Worm (Caenorhabditis elegans) whole organism, young adult: ENCODE measurements around the gene hip-1.

Source experiments
- B0261.1 ChIP-seq: sonication (generic microtip); optimal IDR thresholded peaks from 2 replicates; lab custom pipeline; 2016; ENCODE audit warnings: mild to moderate bottlenecking, missing genetic modification characterization, moderate library complexity, missing compliant biosample characterization
- C06A6.2 ChIP-seq: fragments of 200-800 bp; sonication (Bioruptor generic); conservative IDR thresholded peaks from 2 replicates; pipeline ENCODE4 v1.3.6; 2022; ENCODE audit warnings: missing genetic modification characterization, missing compliant biosample characterization
- C17E4.6 ChIP-seq: fragments of 200-800 bp; sonication (Bioruptor generic); IDR thresholded peaks from 2 replicates; pipeline ENCODE4 v1.3.6; 2022; ENCODE audit warnings: missing genetic modification reagents, missing genetic modification characterization, missing compliant biosample characterization
- D2030.7 ChIP-seq: fragments of 200-800 bp; sonication (Bioruptor generic); IDR thresholded peaks from 2 replicates; pipeline ENCODE4 v1.3.6; 2022; ENCODE audit warnings: missing genetic modification reagents, missing genetic modification characterization, missing compliant biosample characterization
- F33H1.4 ChIP-seq: fragments of 200-800 bp; sonication (Bioruptor generic); IDR thresholded peaks from 2 replicates; pipeline ENCODE4 v1.3.6; 2022; ENCODE audit warnings: missing genetic modification reagents, missing genetic modification characterization, missing compliant biosample characterization
- F52B5.7 ChIP-seq: sonication (generic microtip); optimal IDR thresholded peaks from 2 replicates; lab custom pipeline; 2016; ENCODE audit warnings: mild to moderate bottlenecking, missing genetic modification characterization, missing compliant biosample characterization
- K11D2.4 ChIP-seq: fragments of 200-800 bp; sonication (Bioruptor generic); IDR thresholded peaks from 2 replicates; pipeline ENCODE4 v1.3.6; 2022; ENCODE audit warnings: missing genetic modification reagents, missing genetic modification characterization, missing compliant biosample characterization
- K12H6.12 ChIP-seq: fragments of 200-800 bp; sonication (Bioruptor generic); optimal IDR thresholded peaks from 2 replicates; lab custom pipeline; 2018; ENCODE audit warnings: mild to moderate bottlenecking, missing genetic modification characterization, missing compliant biosample characterization
- Y53F4B.3 ChIP-seq: fragments of 200-800 bp; sonication (Bioruptor generic); IDR thresholded peaks from 2 replicates; pipeline ENCODE4 v1.3.6; 2022; ENCODE audit warnings: missing genetic modification reagents, missing genetic modification characterization, missing compliant biosample characterization
- Y53G8AR.9 ChIP-seq: fragments of 200-800 bp; sonication (Bioruptor generic); conservative IDR thresholded peaks from 2 replicates; pipeline ENCODE4 v1.3.6; 2022; ENCODE audit warnings: missing genetic modification reagents, missing genetic modification characterization, missing compliant biosample characterization
- Y79H2A.3 ChIP-seq: fragments of 200-800 bp; sonication (Bioruptor generic); conservative IDR thresholded peaks from 2 replicates; pipeline ENCODE4 v1.3.6; 2022; ENCODE audit warnings: missing genetic modification reagents, missing genetic modification characterization, missing compliant biosample characterization
- akir-1 ChIP-seq: fragments of 200-800 bp; sonication (Bioruptor generic); optimal IDR thresholded peaks from 2 replicates; lab custom pipeline; 2018; ENCODE audit warnings: mild to moderate bottlenecking, missing genetic modification characterization, moderate library complexity, missing compliant biosample characterization
- aptf-2 ChIP-seq: fragments of 200-800 bp; sonication (Bioruptor generic); conservative IDR thresholded peaks from 2 replicates; pipeline ENCODE4 v1.3.6; 2022; ENCODE audit warnings: missing genetic modification reagents, missing genetic modification characterization, missing compliant biosample characterization
- ccch-3 ChIP-seq: fragments of 200-800 bp; sonication (Bioruptor generic); optimal IDR thresholded peaks from 2 replicates; lab custom pipeline; 2018; ENCODE audit warnings: mild to moderate bottlenecking, missing genetic modification characterization, missing compliant biosample characterization
- cebp-1 ChIP-seq, 2 experiments: fragments of 200-800 bp in 1 of 2; sonication (Bioruptor generic) in 1 of 2; sonication (generic microtip) in 1 of 2; IDR thresholded peaks in 1 of 2; optimal IDR thresholded peaks in 1 of 2; 2 replicates each; pipeline versions ENCODE4 v1.3.6 to Lab custom; 2017 to 2022; ENCODE audit warnings: missing compliant biosample characterization in 2 of 2, missing genetic modification characterization in 2 of 2, mild to moderate bottlenecking in 1 of 2, missing genetic modification reagents in 1 of 2, moderate library complexity in 1 of 2
- ceh-27 ChIP-seq: fragments of 200-800 bp; sonication (Bioruptor generic); optimal IDR thresholded peaks from 2 replicates; lab custom pipeline; 2018; ENCODE audit warnings: mild to moderate bottlenecking, missing genetic modification characterization, moderate library complexity, missing compliant biosample characterization
- ceh-58 ChIP-seq: fragments of 200-800 bp; sonication (Bioruptor generic); IDR thresholded peaks from 2 replicates; pipeline ENCODE4 v1.3.6; 2022; ENCODE audit warnings: missing genetic modification characterization, missing compliant biosample characterization
- ceh-79 ChIP-seq: sonication (generic microtip); optimal IDR thresholded peaks from 2 replicates; lab custom pipeline; 2017; ENCODE audit warnings: mild to moderate bottlenecking, missing genetic modification characterization, missing compliant biosample characterization
- dox-1 ChIP-seq: fragments of 200-800 bp; sonication (Bioruptor generic); IDR thresholded peaks from 2 replicates; pipeline ENCODE4 v1.3.6; 2022; ENCODE audit warnings: missing genetic modification reagents, missing genetic modification characterization, missing compliant biosample characterization
- dpff-1 ChIP-seq: sonication (generic microtip); optimal IDR thresholded peaks from 2 replicates; lab custom pipeline; 2017; ENCODE audit warnings: mild to moderate bottlenecking, missing genetic modification characterization, missing compliant biosample characterization
- efl-1 ChIP-seq: fragments of 150-350 bp; optimal IDR thresholded peaks from 2 replicates; lab custom pipeline; 2014; ENCODE audit warnings: missing biosample characterization, missing genetic modification reagents, missing genetic modification characterization
- him-1 ChIP-seq: sonication (generic microtip); optimal IDR thresholded peaks from 2 replicates; lab custom pipeline; 2016; ENCODE audit warnings: missing genotype, missing genetic modification reagents, missing genetic modification characterization, missing compliant biosample characterization
- hmg-1.2 ChIP-seq: fragments of 200-800 bp; sonication (Bioruptor generic); IDR thresholded peaks from 2 replicates; pipeline ENCODE4 v1.3.6; 2022; ENCODE audit warnings: missing genetic modification reagents, missing genetic modification characterization, missing compliant biosample characterization
- lin-26 ChIP-seq: fragments of 200-800 bp; sonication (Bioruptor generic); IDR thresholded peaks from 2 replicates; pipeline ENCODE4 v1.3.6; 2022; ENCODE audit warnings: missing genetic modification reagents, missing genetic modification characterization, missing compliant biosample characterization
- lin-35 ChIP-seq, 3 experiments: fragments of 150-350 bp in 2 of 3; sonication (generic microtip) in 1 of 3; optimal IDR thresholded peaks; 2 replicates each; lab custom pipeline; 2014 to 2018; ENCODE audit warnings: missing biosample characterization in 3 of 3, missing genetic modification characterization in 3 of 3, missing genetic modification reagents in 3 of 3
- lin-40 ChIP-seq: sonication (generic microtip); optimal IDR thresholded peaks from 2 replicates; lab custom pipeline; 2016; ENCODE audit warnings: missing genetic modification characterization, mild to moderate bottlenecking, missing compliant biosample characterization, missing genotype, missing genetic modification reagents
- lin-54 ChIP-seq: fragments of 200-800 bp; sonication (Bioruptor generic); optimal IDR thresholded peaks from 2 replicates; lab custom pipeline; 2018; ENCODE audit warnings: mild to moderate bottlenecking, missing genetic modification characterization, missing compliant biosample characterization
- lir-1 ChIP-seq: fragments of 200-800 bp; sonication (Bioruptor generic); conservative IDR thresholded peaks from 2 replicates; pipeline ENCODE4 v1.3.6; 2022; ENCODE audit warnings: missing genetic modification reagents, missing genetic modification characterization, missing compliant biosample characterization
- lsl-1 ChIP-seq: fragments of 200-800 bp; sonication (Bioruptor generic); optimal IDR thresholded peaks from 2 replicates; lab custom pipeline; 2018; ENCODE audit warnings: mild to moderate bottlenecking, missing genetic modification characterization, moderate library complexity, missing compliant biosample characterization
- lsy-27 ChIP-seq: sonication (generic microtip); optimal IDR thresholded peaks from 2 replicates; lab custom pipeline; 2017; ENCODE audit warnings: missing genetic modification characterization, mild to moderate bottlenecking, missing compliant biosample characterization, antibody characterized with exemption, missing genotype, borderline replicate concordance; ENCODE audit not compliant: insufficient read depth
- madf-6 ChIP-seq: fragments of 200-800 bp; sonication (Bioruptor generic); IDR thresholded peaks from 2 replicates; pipeline ENCODE4 v1.3.6; 2022; ENCODE audit warnings: missing genetic modification reagents, missing genetic modification characterization, missing compliant biosample characterization
- mcd-1 ChIP-seq: fragments of 200-800 bp; sonication (Bioruptor generic); IDR thresholded peaks from 2 replicates; pipeline ENCODE4 v1.3.6; 2022; ENCODE audit warnings: missing genetic modification reagents, missing genetic modification characterization, missing compliant biosample characterization
- nfya-1 ChIP-seq: sonication (generic microtip); optimal IDR thresholded peaks from 2 replicates; lab custom pipeline; 2017; ENCODE audit warnings: antibody characterized with exemption, missing compliant biosample characterization, missing genetic modification characterization, borderline replicate concordance; ENCODE audit not compliant: insufficient read depth
- nfya-2 ChIP-seq: fragments of 200-800 bp; sonication (Bioruptor generic); IDR thresholded peaks from 2 replicates; pipeline ENCODE4 v1.3.6; 2022; ENCODE audit warnings: missing genetic modification reagents, missing genetic modification characterization, missing compliant biosample characterization
- nfyb-1 ChIP-seq: fragments of 200-800 bp; sonication (Bioruptor generic); IDR thresholded peaks from 2 replicates; pipeline ENCODE4 v1.3.6; 2022; ENCODE audit warnings: missing genetic modification reagents, missing genetic modification characterization, missing compliant biosample characterization
- nhr-120 ChIP-seq: fragments of 200-800 bp; sonication (Bioruptor generic); IDR thresholded peaks from 2 replicates; pipeline ENCODE4 v1.3.6; 2022; ENCODE audit warnings: missing genetic modification characterization, missing compliant biosample characterization
- nhr-27 ChIP-seq: fragments of 200-800 bp; sonication (Bioruptor generic); optimal IDR thresholded peaks from 2 replicates; lab custom pipeline; 2018; ENCODE audit warnings: mild to moderate bottlenecking, missing genetic modification characterization, moderate library complexity, missing compliant biosample characterization
- nhr-90 ChIP-seq: sonication (generic microtip); optimal IDR thresholded peaks from 2 replicates; lab custom pipeline; 2016; ENCODE audit warnings: missing genotype, mild to moderate bottlenecking, missing genetic modification characterization, missing compliant biosample characterization
- rec-8 ChIP-seq, 2 experiments: sonication (generic microtip); optimal IDR thresholded peaks; 2 replicates each; lab custom pipeline; 2016; ENCODE audit warnings: mild to moderate bottlenecking in 2 of 2, missing genetic modification characterization in 2 of 2, missing genetic modification reagents in 2 of 2, missing genotype in 2 of 2, missing biosample characterization in 1 of 2, missing compliant biosample characterization in 1 of 2, moderate library complexity in 1 of 2
- repo-1 ChIP-seq: sonication (generic microtip); optimal IDR thresholded peaks from 2 replicates; lab custom pipeline; 2017; ENCODE audit warnings: mild to moderate bottlenecking, missing genetic modification characterization, missing compliant biosample characterization
- sdz-38 ChIP-seq: sonication (generic microtip); optimal IDR thresholded peaks from 2 replicates; lab custom pipeline; 2016; ENCODE audit warnings: missing genotype, missing genetic modification characterization, missing compliant biosample characterization
- snpc-1.1 ChIP-seq: sonication (generic microtip); optimal IDR thresholded peaks from 2 replicates; lab custom pipeline; 2017; ENCODE audit warnings: missing genetic modification characterization, mild to moderate bottlenecking, missing compliant biosample characterization, antibody characterized with exemption, moderate library complexity, missing genotype, missing genetic modification reagents; ENCODE audit not compliant: insufficient read depth
- xnd-1 ChIP-seq: sonication (generic microtip); optimal IDR thresholded peaks from 2 replicates; lab custom pipeline; 2016; ENCODE audit warnings: missing genotype, missing genetic modification reagents, missing genetic modification characterization, missing compliant biosample characterization
- zfh-2 ChIP-seq: fragments of 200-800 bp; sonication (Bioruptor generic); conservative IDR thresholded peaks from 2 replicates; pipeline ENCODE4 v1.3.6; 2022; ENCODE audit warnings: missing genetic modification reagents, missing genetic modification characterization, missing compliant biosample characterization
- ztf-22 ChIP-seq: fragments of 200-800 bp; sonication (Bioruptor generic); optimal IDR thresholded peaks from 2 replicates; lab custom pipeline; 2018; ENCODE audit warnings: mild to moderate bottlenecking, missing genetic modification characterization, moderate library complexity, missing compliant biosample characterization
- ztf-26 ChIP-seq: sonication (generic microtip); optimal IDR thresholded peaks from 2 replicates; lab custom pipeline; 2017; ENCODE audit warnings: missing genetic modification characterization, missing compliant biosample characterization

hip-1 gene

DNA sequence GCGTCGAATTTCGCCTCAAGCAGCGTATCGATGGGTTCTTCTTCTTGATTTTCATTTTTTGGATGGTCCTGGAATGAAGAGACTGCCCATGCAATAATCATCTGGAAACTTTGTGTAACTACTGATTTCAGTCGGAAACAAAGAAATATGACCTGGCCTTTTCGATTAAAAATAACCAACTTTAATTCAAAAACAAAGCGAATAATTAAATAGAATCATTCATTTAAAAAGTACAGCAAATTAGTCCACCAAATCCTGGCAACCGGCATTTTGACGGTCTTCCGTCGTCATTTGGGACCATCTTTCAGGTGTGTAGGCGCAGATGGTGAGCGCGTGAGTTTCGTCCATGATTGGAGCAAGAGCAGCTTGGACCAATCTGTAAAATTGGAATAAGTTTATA, 19.3 kb upstream of the hip-1 start, which contains the start of gene acbp-5:
Gene acbp-5 (minus strand): TSS at position 101 of the 400 bp plus-strand sequence.
- TF ChIP-seq ztf-22 (GFP tag; lab: Kevin White, UChicago) (no peak), C17E4.6 (GFP tag; lab: Robert Waterston, UW) (no peak), K11D2.4 (GFP tag; lab: Robert Waterston, UW) (no peak), C06A6.2 (GFP tag; lab: Robert Waterston, UW) (no peak), lin-35 (GFP tag; optimal IDR thresholded peaks at IDR 0.05; lab: Kevin White, UChicago) (no peak), Y53G8AR.9 (GFP tag; lab: Robert Waterston, UW) (no peak), lin-54 (no peak), ceh-58 (GFP tag; lab: Robert Waterston, UW) (no peak), lin-40 (tag; lab: Kevin White, UChicago) (no peak), nfya-1 (tag; lab: Kevin White, UChicago) (no peak), repo-1 (tag; lab: Kevin White, UChicago) (no peak), lsy-27 (tag; lab: Kevin White, UChicago) (no peak), hmg-1.2 (GFP tag; lab: Robert Waterston, UW) (no peak), lin-26 (GFP tag; lab: Robert Waterston, UW) (no peak), nhr-27 (tag; lab: Kevin White, UChicago) (no peak)

DNA sequence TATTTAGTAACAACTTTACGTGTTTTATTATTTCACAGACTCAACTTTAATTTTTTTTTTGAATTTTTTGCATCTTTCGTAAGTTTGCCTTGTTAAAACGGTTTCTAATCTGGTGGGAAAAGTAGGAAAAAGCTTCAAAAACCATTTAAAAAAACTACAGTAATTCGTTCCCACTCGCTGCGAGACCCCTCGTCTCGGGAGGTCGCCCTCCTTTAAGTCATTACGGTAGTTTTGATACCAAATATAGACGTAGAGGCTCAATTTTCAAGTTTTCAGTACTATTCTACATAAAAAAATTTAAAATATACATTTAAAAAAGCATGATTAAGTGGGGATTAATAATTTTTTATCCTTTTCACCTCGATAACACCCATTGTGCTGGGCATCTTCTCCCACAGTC, 18.6 kb upstream of the hip-1 start:
- TF ChIP-seq ztf-26 (tag; lab: Kevin White, UChicago) (no peak), akir-1 (no peak), F33H1.4 (GFP tag; lab: Robert Waterston, UW) (peak; percentile 57), him-1 (tag; lab: Kevin White, UChicago) (no peak), B0261.1 (tag; lab: Kevin White, UChicago) (no peak), cebp-1 (GFP tag; IDR thresholded peaks at IDR 0.05; lab: Robert Waterston, UW) (no peak), cebp-1 (tag; optimal IDR thresholded peaks at IDR 0.05; lab: Kevin White, UChicago) (no peak), sdz-38 (no peak), ceh-58 (GFP tag; lab: Robert Waterston, UW) (no peak), xnd-1 (peak; percentile 53), nhr-27 (tag; lab: Kevin White, UChicago) (no peak), ceh-79 (tag; lab: Kevin White, UChicago) (no peak), dox-1 (GFP tag; lab: Robert Waterston, UW) (no peak), lir-1 (GFP tag; lab: Robert Waterston, UW) (no peak), F52B5.7 (tag; lab: Kevin White, UChicago) (no peak), Y53F4B.3 (GFP tag; lab: Robert Waterston, UW) (no peak), nfyb-1 (GFP tag; lab: Robert Waterston, UW) (no peak), ceh-27 (GFP tag; lab: Kevin White, UChicago) (no peak), dpff-1 (tag; lab: Kevin White, UChicago) (no peak), lsl-1 (GFP tag; lab: Kevin White, UChicago) (peak; percentile 76), rec-8 (tag; optimal IDR thresholded peaks at IDR 0.05; lab: Kevin White, UChicago) (no peak), ccch-3 (GFP tag; lab: Kevin White, UChicago) (no peak), aptf-2 (GFP tag; lab: Robert Waterston, UW) (no peak), nfya-2 (no peak), efl-1 (no peak), nhr-90 (tag; lab: Kevin White, UChicago) (no peak), madf-6 (0 out of 2 replicates have a peak, but pooled peaks have one; percentile 30), snpc-1.1 (tag; lab: Kevin White, UChicago) (no peak), Y79H2A.3 (no peak), D2030.7 (GFP tag; lab: Robert Waterston, UW) (no peak), zfh-2 (GFP tag; lab: Robert Waterston, UW) (no peak), mcd-1 (GFP tag; lab: Robert Waterston, UW) (no peak), K12H6.12 (tag; lab: Kevin White, UChicago) (no peak), nhr-120 (GFP tag; lab: Robert Waterston, UW) (no peak)
